Worm (Caenorhabditis elegans) whole organism, L4 larva: ENCODE data around the gene C17C3.5.

Experiments
- lir-3 ChIP-seq: sonication (generic microtip); optimal IDR thresholded peaks from 2 replicates; lab custom pipeline; 2016; ENCODE audit warnings: mild to moderate bottlenecking, missing genetic modification characterization, missing compliant biosample characterization
- unc-62 ChIP-seq, 3 experiments: fragments of 150-350 bp in 1 of 3; sonication (generic microtip); optimal IDR thresholded peaks in 2 of 3; peaks in 1 of 3; 1 replicate in 1 of 3; 2 replicates in 2 of 3; lab custom pipeline; 2014 to 2017; ENCODE audit warnings: missing biosample characterization in 3 of 3, missing genetic modification characterization in 3 of 3, missing genetic modification reagents in 3 of 3, missing genotype in 1 of 3

- TF ChIP-seq unc-62 (GFP tag; optimal IDR thresholded peaks at IDR 0.05 in 1 of 2; lab: Kevin White, UChicago) (no peak), unc-62 (tag; optimal IDR thresholded peaks at IDR 0.05; lab: Kevin White, UChicago) (no peak), lir-3 (no peak)
Observed at ce11 chrII:5554788-5555187, 3.2 kb downstream of the C17C3.5 start.
